Fruit fly (Drosophila melanogaster) whole organism, embryonic: ENCODE data around the gene PIP4K.

Experiments
- C15 ChIP-seq: fragments of 200-800 bp; sonication (Bioruptor generic); IDR thresholded peaks from 3 replicates; pipeline ENCODE4 v1.3.6; 2022; ENCODE audit warnings: missing biosample characterization, missing genetic modification characterization
- CG10654 ChIP-seq: fragments of 200-800 bp; sonication (Bioruptor generic); optimal IDR thresholded peaks from 2 replicates; lab custom pipeline; 2016; ENCODE audit warnings: missing biosample characterization, missing genetic modification characterization
- CG12071 ChIP-seq: fragments of 200-800 bp; sonication (Bioruptor generic); optimal IDR thresholded peaks from 3 replicates; lab custom pipeline; 2018; ENCODE audit warnings: missing biosample characterization, mild to moderate bottlenecking, missing genetic modification characterization
- CG12769 ChIP-seq: fragments of 200-800 bp; sonication (Bioruptor generic); optimal IDR thresholded peaks from 2 replicates; lab custom pipeline; 2019; ENCODE audit warnings: missing biosample characterization, mild to moderate bottlenecking, missing genetic modification characterization, moderate library complexity
- CG12942 ChIP-seq: fragments of 200-800 bp; sonication (Bioruptor generic); optimal IDR thresholded peaks from 3 replicates; lab custom pipeline; 2016; ENCODE audit warnings: missing biosample characterization, missing genetic modification characterization
- CG13424 ChIP-seq: fragments of 200-800 bp; sonication (Bioruptor generic); optimal IDR thresholded peaks from 2 replicates; lab custom pipeline; 2019; ENCODE audit warnings: missing biosample characterization, mild to moderate bottlenecking, missing genetic modification characterization, moderate library complexity
- CG15514 ChIP-seq: fragments of 200-800 bp; sonication (Bioruptor generic); optimal IDR thresholded peaks from 3 replicates; lab custom pipeline; 2017; ENCODE audit warnings: missing biosample characterization, missing genetic modification characterization, mild to moderate bottlenecking, moderate library complexity, missing genetic modification reagents
- CG16813 ChIP-seq: fragments of 200-800 bp; sonication (Bioruptor generic); IDR thresholded peaks from 3 replicates; pipeline ENCODE4 v1.3.6; 2022; ENCODE audit warnings: missing biosample characterization, missing genetic modification characterization; ENCODE audit not compliant: partially characterized antibody
- CG16815 ChIP-seq: fragments of 200-800 bp; sonication (Bioruptor generic); optimal IDR thresholded peaks from 3 replicates; lab custom pipeline; 2017; ENCODE audit warnings: missing biosample characterization, mild to moderate bottlenecking, missing genetic modification characterization
- CG16863 ChIP-seq: fragments of 200-800 bp; sonication (Bioruptor generic); optimal IDR thresholded peaks from 3 replicates; lab custom pipeline; 2016; ENCODE audit warnings: missing biosample characterization, missing genetic modification characterization
- CG17829 ChIP-seq: fragments of 200-800 bp; optimal IDR thresholded peaks from 2 replicates; lab custom pipeline; 2019; ENCODE audit warnings: missing biosample characterization, mild to moderate bottlenecking, missing genetic modification characterization, moderate library complexity
- CG2889 ChIP-seq: fragments of 200-800 bp; sonication (Bioruptor generic); IDR thresholded peaks from 3 replicates; pipeline ENCODE4 v1.3.6; 2022; ENCODE audit warnings: missing biosample characterization, missing genetic modification characterization
- CG30020 ChIP-seq: fragments of 200-800 bp; optimal IDR thresholded peaks from 2 replicates; lab custom pipeline; 2019; ENCODE audit warnings: missing biosample characterization, mild to moderate bottlenecking, missing genetic modification characterization, moderate library complexity
- CG33557 ChIP-seq: fragments of 200-800 bp; sonication (Bioruptor generic); optimal IDR thresholded peaks from 2 replicates; lab custom pipeline; 2019; ENCODE audit warnings: missing biosample characterization, mild to moderate bottlenecking, missing genetic modification characterization, moderate library complexity
- CG3995 ChIP-seq: fragments of 200-800 bp; sonication (Bioruptor generic); optimal IDR thresholded peaks from 3 replicates; lab custom pipeline; 2016; ENCODE audit warnings: missing biosample characterization, missing genetic modification characterization
- CG4360 ChIP-seq: fragments of 200-800 bp; sonication (Bioruptor generic); IDR thresholded peaks from 2 replicates; pipeline ENCODE4 v1.3.6; 2022; ENCODE audit warnings: missing biosample characterization, missing genetic modification characterization
- CG43689 ChIP-seq: fragments of 200-800 bp; sonication (Bioruptor generic); IDR thresholded peaks from 2 replicates; pipeline ENCODE4 v1.3.6; 2022; ENCODE audit warnings: missing biosample characterization, missing genetic modification characterization
- CG4617 ChIP-seq: fragments of 200-800 bp; sonication (Bioruptor generic); optimal IDR thresholded peaks from 3 replicates; lab custom pipeline; 2016; ENCODE audit warnings: missing biosample characterization, missing genetic modification characterization, borderline replicate concordance
- CG6175 ChIP-seq: fragments of 200-800 bp; sonication (Bioruptor generic); IDR thresholded peaks from 3 replicates; pipeline ENCODE4 v1.3.6; 2022; ENCODE audit warnings: missing biosample characterization, missing genetic modification characterization
- CG7271 ChIP-seq: fragments of 200-800 bp; sonication (Bioruptor generic); optimal IDR thresholded peaks from 2 replicates; lab custom pipeline; 2018; ENCODE audit warnings: missing biosample characterization, mild to moderate bottlenecking, missing genetic modification characterization, moderate library complexity
- CG7928 ChIP-seq: fragments of 200-800 bp; sonication (Bioruptor generic); optimal IDR thresholded peaks from 2 replicates; lab custom pipeline; 2017; ENCODE audit warnings: missing biosample characterization, mild to moderate bottlenecking, missing genetic modification characterization
- CG9437 ChIP-seq: fragments of 200-800 bp; sonication (Bioruptor generic); optimal IDR thresholded peaks from 2 replicates; lab custom pipeline; 2018; ENCODE audit warnings: missing biosample characterization, mild to moderate bottlenecking, missing genetic modification characterization
- CG9727 ChIP-seq: fragments of 200-800 bp; sonication (Bioruptor generic); optimal IDR thresholded peaks from 3 replicates; lab custom pipeline; 2017; ENCODE audit warnings: missing biosample characterization, mild to moderate bottlenecking, missing genetic modification characterization
- Dad ChIP-seq: fragments of 200-800 bp; sonication (Bioruptor generic); optimal IDR thresholded peaks from 3 replicates; lab custom pipeline; 2016; ENCODE audit warnings: missing biosample characterization, missing genetic modification characterization
- Dbx ChIP-seq: fragments of 200-800 bp; sonication (Bioruptor generic); IDR thresholded peaks from 3 replicates; pipeline ENCODE4 v1.3.6; 2022; ENCODE audit warnings: missing biosample characterization, missing genetic modification characterization
- Dip2 ChIP-seq: fragments of 200-800 bp; sonication (Bioruptor generic); IDR thresholded peaks from 2 replicates; pipeline ENCODE4 v1.3.6; 2022; ENCODE audit warnings: missing biosample characterization, missing genetic modification characterization
- ERR ChIP-seq: fragments of 200-800 bp; sonication (Bioruptor generic); optimal IDR thresholded peaks from 2 replicates; lab custom pipeline; 2016; ENCODE audit warnings: missing biosample characterization, missing genetic modification characterization
- Eip74EF ChIP-seq, 2 experiments: fragments of 200-800 bp in 1 of 2; fragments of >200 bp in 1 of 2; sonication (Bioruptor generic) in 1 of 2; optimal IDR thresholded peaks; 2 replicates each; lab custom pipeline; 2017 to 2019; ENCODE audit warnings: missing biosample characterization in 2 of 2, missing genetic modification characterization in 2 of 2, mild to moderate bottlenecking in 1 of 2, moderate library complexity in 1 of 2
- Gug ChIP-seq: fragments of 200-800 bp; sonication (Bioruptor generic); IDR thresholded peaks from 4 replicates; pipeline ENCODE4 v1.3.6; 2022; ENCODE audit warnings: missing biosample characterization, missing genetic modification characterization
- Hr78 ChIP-seq, 2 experiments: fragments of 200-800 bp in 1 of 2; fragments of >200 bp in 1 of 2; sonication (Bioruptor generic) in 1 of 2; optimal IDR thresholded peaks; 2 replicates each; lab custom pipeline; 2017 to 2019; ENCODE audit warnings: missing biosample characterization in 2 of 2, missing genetic modification characterization in 2 of 2, mild to moderate bottlenecking in 1 of 2, moderate library complexity in 1 of 2
- Mad ChIP-seq: fragments of 200-800 bp; sonication (Bioruptor generic); optimal IDR thresholded peaks from 2 replicates; lab custom pipeline; 2016; ENCODE audit warnings: missing biosample characterization, missing genetic modification characterization
- Taf1 ChIP-seq: fragments of 200-800 bp; sonication (Bioruptor generic); IDR thresholded peaks from 2 replicates; pipeline ENCODE4 v1.3.6; 2022; ENCODE audit warnings: missing biosample characterization, missing genetic modification characterization
- abd-A ChIP-seq: fragments of 200-800 bp; sonication (Bioruptor generic); optimal IDR thresholded peaks from 3 replicates; lab custom pipeline; 2019; ENCODE audit warnings: missing biosample characterization, mild to moderate bottlenecking, missing genetic modification characterization, moderate library complexity
- ash1 ChIP-seq: fragments of 200-800 bp; sonication (Bioruptor generic); optimal IDR thresholded peaks from 2 replicates; lab custom pipeline; 2018; ENCODE audit warnings: missing biosample characterization, mild to moderate bottlenecking, missing genetic modification characterization
- danr ChIP-seq: fragments of 200-800 bp; sonication (Bioruptor generic); IDR thresholded peaks from 2 replicates; pipeline ENCODE4 v1.3.6; 2022; ENCODE audit warnings: missing biosample characterization, missing genetic modification characterization
- emc ChIP-seq: fragments of 200-800 bp; sonication (Bioruptor generic); optimal IDR thresholded peaks from 2 replicates; lab custom pipeline; 2016; ENCODE audit warnings: missing biosample characterization, missing genetic modification characterization
- fd96Cb ChIP-seq: fragments of 200-800 bp; sonication (Bioruptor generic); optimal IDR thresholded peaks from 2 replicates; lab custom pipeline; 2018; ENCODE audit warnings: missing biosample characterization, mild to moderate bottlenecking, missing genetic modification characterization, moderate library complexity
- gce ChIP-seq: fragments of 200-800 bp; sonication (Bioruptor generic); IDR thresholded peaks from 3 replicates; pipeline ENCODE4 v1.3.6; 2022; ENCODE audit warnings: missing biosample characterization, missing genetic modification characterization
- gcm2 ChIP-seq: fragments of 200-800 bp; sonication (Bioruptor generic); optimal IDR thresholded peaks from 2 replicates; lab custom pipeline; 2016; ENCODE audit warnings: missing biosample characterization, missing genetic modification characterization
- jumu ChIP-seq: fragments of 200-800 bp; sonication (Bioruptor generic); optimal IDR thresholded peaks from 3 replicates; lab custom pipeline; 2016; ENCODE audit warnings: missing biosample characterization, missing genetic modification characterization
- ken ChIP-seq: fragments of 200-800 bp; sonication (Bioruptor generic); IDR thresholded peaks from 3 replicates; pipeline ENCODE4 v1.3.6; 2022; ENCODE audit warnings: missing biosample characterization, missing genetic modification characterization
- kni ChIP-seq: fragments of 200-800 bp; sonication (Bioruptor generic); optimal IDR thresholded peaks from 3 replicates; lab custom pipeline; 2017; ENCODE audit warnings: mild to moderate bottlenecking, missing biosample characterization, missing genetic modification reagents, missing genetic modification characterization
- lola ChIP-seq, 3 experiments: fragments of >200 bp in 2 of 3; fragments of 200-800 bp in 1 of 3; sonication (Bioruptor generic) in 1 of 3; optimal IDR thresholded peaks; 2 replicates each; lab custom pipeline; 2017 to 2019; ENCODE audit warnings: missing biosample characterization in 3 of 3, missing genetic modification characterization in 3 of 3, mild to moderate bottlenecking in 1 of 3, moderate library complexity in 1 of 3
- lov ChIP-seq, 2 experiments: fragments of 200-800 bp in 1 of 2; fragments of >200 bp in 1 of 2; sonication (Bioruptor generic) in 1 of 2; IDR thresholded peaks in 1 of 2; optimal IDR thresholded peaks in 1 of 2; 2 replicates in 1 of 2; 3 replicates in 1 of 2; pipeline versions ENCODE4 v1.3.6 to Lab custom; 2017 to 2022; ENCODE audit warnings: missing biosample characterization in 1 of 2, missing genetic modification characterization in 1 of 2
- pb ChIP-seq: fragments of 200-800 bp; sonication (Bioruptor generic); optimal IDR thresholded peaks from 3 replicates; lab custom pipeline; 2016; ENCODE audit warnings: missing biosample characterization, missing genetic modification characterization
- phol ChIP-seq: fragments of 200-800 bp; sonication (Bioruptor generic); optimal IDR thresholded peaks from 3 replicates; lab custom pipeline; 2018; ENCODE audit warnings: missing biosample characterization, mild to moderate bottlenecking, missing genetic modification characterization, moderate library complexity
- ssp ChIP-seq: fragments of 200-800 bp; sonication (Bioruptor generic); IDR thresholded peaks from 2 replicates; pipeline ENCODE4 v1.3.6; 2022; ENCODE audit warnings: missing biosample characterization, missing genetic modification characterization
- stwl ChIP-seq: fragments of 200-800 bp; sonication (Bioruptor generic); optimal IDR thresholded peaks from 3 replicates; lab custom pipeline; 2018; ENCODE audit warnings: missing biosample characterization, mild to moderate bottlenecking, missing genetic modification characterization, moderate library complexity
- wor ChIP-seq: fragments of 200-800 bp; sonication (Bioruptor generic); IDR thresholded peaks from 2 replicates; pipeline ENCODE4 v1.3.6; 2022; ENCODE audit warnings: missing biosample characterization, missing genetic modification characterization
- zfh1 ChIP-seq: fragments of 200-800 bp; sonication (Bioruptor generic); IDR thresholded peaks from 3 replicates; pipeline ENCODE4 v1.3.6; 2022; ENCODE audit warnings: missing biosample characterization, missing genetic modification characterization

The PIP4K gene

dm6 chr4:1181591-1182125, 15.0 kb downstream of the PIP4K start, which contains the start of gene pho (continued):
- peak; percentile 98 for TF ChIP-seq ssp (GFP tag; lab: Robert Waterston, UW)
- TF ChIP-seq CG10654 (GFP tag; lab: Kevin White, UChicago) = peak; percentile 25
- peak; percentile 33 for TF ChIP-seq emc (GFP tag; lab: Kevin White, UChicago)
- no peak for TF ChIP-seq CG6175
- TF ChIP-seq ERR (GFP tag; lab: Kevin White, UChicago) = no peak
- peak; percentile 21 for TF ChIP-seq CG12942 (GFP tag; lab: Kevin White, UChicago)
- peak; percentile 3 for TF ChIP-seq Mad (GFP tag; lab: Kevin White, UChicago)
- TF ChIP-seq Dad (GFP tag; lab: Kevin White, UChicago) = no peak
- TF ChIP-seq CG12769 = no peak
- no peak for TF ChIP-seq jumu (GFP tag; lab: Kevin White, UChicago)
- peak; percentile 73 for TF ChIP-seq phol (tag; lab: Kevin White, UChicago)
- no peak for TF ChIP-seq fd96Cb
- TF ChIP-seq CG43689 (GFP tag; lab: Robert Waterston, UW) = no peak
- no peak for TF ChIP-seq stwl (tag; lab: Kevin White, UChicago)
- TF ChIP-seq CG15514 (GFP tag; lab: Kevin White, UChicago) = no peak
- TF ChIP-seq CG16863 (GFP tag; lab: Kevin White, UChicago) = peak; percentile 10
- no peak for TF ChIP-seq gce (GFP tag; lab: Robert Waterston, UW)
- TF ChIP-seq CG4617 (GFP tag; lab: Kevin White, UChicago) = peak; percentile 35
- TF ChIP-seq CG30020 (tag; lab: Kevin White, UChicago) = peak; percentile 99
- TF ChIP-seq Hr78 (GFP tag; optimal IDR thresholded peaks at IDR 0.05; lab: Kevin White, UChicago) = no peak
- TF ChIP-seq zfh1 (GFP tag; lab: Robert Waterston, UW) = no peak
- TF ChIP-seq gcm2 (GFP tag; lab: Kevin White, UChicago) = no peak
- no peak for TF ChIP-seq CG7928 (GFP tag; lab: Kevin White, UChicago)
- no peak for TF ChIP-seq abd-A
- peak; percentile 33 for TF ChIP-seq CG3995
- no peak for TF ChIP-seq CG7271 (tag; lab: Kevin White, UChicago)
- TF ChIP-seq CG9437 (GFP tag; lab: Kevin White, UChicago) = peak; percentile 9
- TF ChIP-seq lola (GFP tag; optimal IDR thresholded peaks at IDR 0.05; lab: Kevin White, UChicago) = peak in 2 of 3 experiments; percentile 47 to 89
- TF ChIP-seq CG16815 = peak; percentile 34
- TF ChIP-seq Dbx (GFP tag; lab: Robert Waterston, UW) = no peak
- TF ChIP-seq CG16813 (GFP tag; lab: Robert Waterston, UW) = no peak
- TF ChIP-seq C15 (GFP tag; lab: Robert Waterston, UW) = no peak
- TF ChIP-seq Taf1 (GFP tag; lab: Robert Waterston, UW) = no peak
- no peak for TF ChIP-seq lov (optimal IDR thresholded peaks at IDR 0.05; lab: Kevin White, UChicago)
- TF ChIP-seq lov (GFP tag; IDR thresholded peaks at IDR 0.05; lab: Robert Waterston, UW) = no peak
- no peak for TF ChIP-seq CG33557 (GFP tag; lab: Kevin White, UChicago)
- no peak for TF ChIP-seq wor (GFP tag; lab: Robert Waterston, UW)
- no peak for TF ChIP-seq kni (GFP tag; lab: Kevin White, UChicago)
- no peak for TF ChIP-seq ash1 (GFP tag; lab: Kevin White, UChicago)
- TF ChIP-seq Eip74EF (GFP tag; optimal IDR thresholded peaks at IDR 0.05; lab: Kevin White, UChicago) = no peak
- TF ChIP-seq pb (GFP tag; lab: Kevin White, UChicago) = no peak
- no peak for TF ChIP-seq CG4360
- no peak for TF ChIP-seq danr (GFP tag; lab: Robert Waterston, UW)
- TF ChIP-seq Dip2 (GFP tag; lab: Robert Waterston, UW) = no peak
- TF ChIP-seq Gug (GFP tag; lab: Robert Waterston, UW) = no peak
- no peak for TF ChIP-seq ken
- TF ChIP-seq CG2889 = no peak
- no peak for TF ChIP-seq CG12071 (GFP tag; lab: Kevin White, UChicago)
- TF ChIP-seq CG17829 (tag; lab: Kevin White, UChicago) = no peak
- no peak for TF ChIP-seq CG13424 (tag; lab: Kevin White, UChicago)
- no peak for TF ChIP-seq CG9727 (GFP tag; lab: Kevin White, UChicago)
